Worm (Caenorhabditis elegans) whole organism, midembryonic: ENCODE measurements around the gene F35C5.12.

ENCODE experiments used
- T22C8.4 ChIP-seq: fragments of 200-800 bp; sonication (Bioruptor generic); IDR thresholded peaks from 2 replicates; pipeline ENCODE4 v1.3.6; 2022; ENCODE audit warnings: missing genetic modification characterization, missing compliant biosample characterization
- ztf-29 ChIP-seq: fragments of 200-800 bp; sonication (Bioruptor generic); IDR thresholded peaks from 2 replicates; pipeline ENCODE4 v1.3.6; 2022; ENCODE audit warnings: missing genetic modification reagents, missing genetic modification characterization, missing compliant biosample characterization

ce11 chrII:12884972-12885371 is 29.4 kb downstream of the F35C5.12 start, which contains the start of gene sra-14:
- TF ChIP-seq T22C8.4 (GFP tag; lab: Robert Waterston, UW) (no peak), ztf-29 (no peak)
